Fruit fly (Drosophila melanogaster) whole organism, embryonic: ENCODE results near the gene mAChR-C.

ENCODE experiments used
- Abd-B ChIP-seq: fragments of 200-800 bp; sonication (Bioruptor generic); optimal IDR thresholded peaks from 2 replicates; lab custom pipeline; 2018; ENCODE audit warnings: missing biosample characterization, mild to moderate bottlenecking, missing genetic modification characterization, moderate library complexity
- BEAF-32 ChIP-seq: fragments of 200-800 bp; sonication (Bioruptor generic); optimal IDR thresholded peaks from 3 replicates; lab custom pipeline; 2017; ENCODE audit warnings: missing biosample characterization, missing genetic modification characterization, mild to moderate bottlenecking, moderate library complexity, missing genetic modification reagents
- CG10209 ChIP-seq: fragments of 200-800 bp; sonication (Bioruptor generic); optimal IDR thresholded peaks from 3 replicates; lab custom pipeline; 2017; ENCODE audit warnings: missing biosample characterization, mild to moderate bottlenecking, missing genetic modification characterization, missing genetic modification reagents
- CG10654 ChIP-seq: fragments of 200-800 bp; sonication (Bioruptor generic); optimal IDR thresholded peaks from 2 replicates; lab custom pipeline; 2016; ENCODE audit warnings: missing biosample characterization, missing genetic modification characterization
- CG12659 ChIP-seq: fragments of 200-800 bp; sonication (Bioruptor generic); optimal IDR thresholded peaks from 3 replicates; lab custom pipeline; 2017; ENCODE audit warnings: mild to moderate bottlenecking, missing biosample characterization, missing genetic modification reagents, missing genetic modification characterization
- CG12942 ChIP-seq: fragments of 200-800 bp; sonication (Bioruptor generic); optimal IDR thresholded peaks from 3 replicates; lab custom pipeline; 2016; ENCODE audit warnings: missing biosample characterization, missing genetic modification characterization
- CG14667 ChIP-seq: fragments of 200-800 bp; sonication (Bioruptor generic); IDR thresholded peaks from 2 replicates; pipeline ENCODE4 v1.3.6; 2022; ENCODE audit warnings: missing biosample characterization, missing genetic modification characterization
- CG17912 ChIP-seq: fragments of 200-800 bp; sonication (Bioruptor generic); optimal IDR thresholded peaks from 2 replicates; lab custom pipeline; 2018; ENCODE audit warnings: missing biosample characterization, mild to moderate bottlenecking, missing genetic modification characterization
- CG18476 ChIP-seq: fragments of 200-800 bp; sonication (Bioruptor generic); optimal IDR thresholded peaks from 2 replicates; lab custom pipeline; 2016; ENCODE audit warnings: missing biosample characterization, mild to moderate bottlenecking, missing genetic modification characterization
- CG2202 ChIP-seq: fragments of 200-800 bp; sonication (Bioruptor generic); optimal IDR thresholded peaks from 2 replicates; lab custom pipeline; 2018; ENCODE audit warnings: missing biosample characterization, mild to moderate bottlenecking, missing genetic modification characterization
- CG34224 ChIP-seq: fragments of 200-800 bp; sonication (Bioruptor generic); IDR thresholded peaks from 3 replicates; pipeline ENCODE4 v1.3.6; 2022; ENCODE audit warnings: missing biosample characterization, missing genetic modification characterization; ENCODE audit not compliant: partially characterized antibody
- CG34422 ChIP-seq: fragments of 200-800 bp; sonication (Bioruptor generic); IDR thresholded peaks from 3 replicates; pipeline ENCODE4 v1.3.6; 2022; ENCODE audit warnings: missing biosample characterization, missing genetic modification characterization
- CG4707 ChIP-seq: fragments of 200-800 bp; sonication (Bioruptor generic); optimal IDR thresholded peaks from 2 replicates; lab custom pipeline; 2018; ENCODE audit warnings: missing biosample characterization, mild to moderate bottlenecking, missing genetic modification characterization, moderate library complexity
- CG5180 ChIP-seq: fragments of 200-800 bp; sonication (Bioruptor generic); optimal IDR thresholded peaks from 3 replicates; lab custom pipeline; 2017; ENCODE audit warnings: missing biosample characterization, missing genetic modification characterization, mild to moderate bottlenecking, moderate library complexity, missing genetic modification reagents
- CG6765 ChIP-seq: fragments of 200-800 bp; sonication (Bioruptor generic); optimal IDR thresholded peaks from 3 replicates; lab custom pipeline; 2017; ENCODE audit warnings: missing biosample characterization, mild to moderate bottlenecking, missing genetic modification characterization
- CG7372 ChIP-seq: fragments of 200-800 bp; sonication (Bioruptor generic); IDR thresholded peaks from 2 replicates; pipeline ENCODE4 v1.3.6; 2022; ENCODE audit warnings: missing biosample characterization, missing genetic modification characterization
- CG7745 ChIP-seq: fragments of 200-800 bp; sonication (Bioruptor generic); optimal IDR thresholded peaks from 2 replicates; lab custom pipeline; 2018; ENCODE audit warnings: missing biosample characterization, mild to moderate bottlenecking, missing genetic modification characterization, moderate library complexity
- CG8924 ChIP-seq: fragments of 200-800 bp; optimal IDR thresholded peaks from 3 replicates; lab custom pipeline; 2019; ENCODE audit warnings: missing biosample characterization, mild to moderate bottlenecking, missing genetic modification characterization, moderate library complexity
- CG9437 ChIP-seq: fragments of 200-800 bp; sonication (Bioruptor generic); optimal IDR thresholded peaks from 2 replicates; lab custom pipeline; 2018; ENCODE audit warnings: missing biosample characterization, mild to moderate bottlenecking, missing genetic modification characterization
- CG9609 ChIP-seq: fragments of 200-800 bp; sonication (Bioruptor generic); optimal IDR thresholded peaks from 3 replicates; lab custom pipeline; 2016; ENCODE audit warnings: missing biosample characterization, missing genetic modification characterization
- CG9817 ChIP-seq: fragments of 200-800 bp; sonication (Bioruptor generic); optimal IDR thresholded peaks from 2 replicates; lab custom pipeline; 2018; ENCODE audit warnings: missing biosample characterization, mild to moderate bottlenecking, missing genetic modification characterization, moderate library complexity
- CHES-1-like ChIP-seq: fragments of 200-800 bp; sonication (Bioruptor generic); optimal IDR thresholded peaks from 2 replicates; lab custom pipeline; 2016; ENCODE audit warnings: missing biosample characterization, missing genetic modification characterization
- Dad ChIP-seq: fragments of 200-800 bp; sonication (Bioruptor generic); optimal IDR thresholded peaks from 3 replicates; lab custom pipeline; 2016; ENCODE audit warnings: missing biosample characterization, missing genetic modification characterization
- Doc2 ChIP-seq: fragments of 200-800 bp; sonication (Bioruptor generic); IDR thresholded peaks from 2 replicates; pipeline ENCODE4 v1.3.6; 2022; ENCODE audit warnings: missing biosample characterization, missing genetic modification characterization
- Fer3 ChIP-seq: fragments of 200-800 bp; sonication (Bioruptor generic); optimal IDR thresholded peaks from 2 replicates; lab custom pipeline; 2018; ENCODE audit warnings: missing biosample characterization, mild to moderate bottlenecking, missing genetic modification characterization, moderate library complexity
- HmgZ ChIP-seq: fragments of 200-800 bp; sonication (Bioruptor generic); optimal IDR thresholded peaks from 2 replicates; lab custom pipeline; 2018; ENCODE audit warnings: missing biosample characterization, mild to moderate bottlenecking, missing genetic modification characterization
- Jarid2 ChIP-seq: fragments of 200-800 bp; sonication (Bioruptor generic); optimal IDR thresholded peaks from 3 replicates; lab custom pipeline; 2017; ENCODE audit warnings: mild to moderate bottlenecking, missing biosample characterization, missing genetic modification reagents, missing genetic modification characterization
- Med ChIP-seq: fragments of 200-800 bp; sonication (Bioruptor generic); peaks from one replicate; lab custom pipeline; 2016; ENCODE audit warnings: missing biosample characterization, missing genetic modification characterization, mild to moderate bottlenecking, inconsistent platforms, moderate library complexity
- Mes4 ChIP-seq: fragments of 200-800 bp; sonication (Bioruptor generic); optimal IDR thresholded peaks from 2 replicates; lab custom pipeline; 2016; ENCODE audit warnings: missing biosample characterization, missing genetic modification characterization
- NFAT ChIP-seq: fragments of 200-800 bp; sonication (Bioruptor generic); IDR thresholded peaks from 2 replicates; pipeline ENCODE4 v1.3.6; 2022; ENCODE audit warnings: missing biosample characterization, missing genetic modification characterization
- Oaz ChIP-seq: fragments of 200-800 bp; sonication (Bioruptor generic); IDR thresholded peaks from 2 replicates; pipeline ENCODE4 v1.3.6; 2022; ENCODE audit warnings: missing biosample characterization, missing genetic modification characterization
- Scr ChIP-seq: fragments of 200-800 bp; sonication (Bioruptor generic); IDR thresholded peaks from 2 replicates; pipeline ENCODE4 v1.3.6; 2022; ENCODE audit warnings: missing biosample characterization, missing genetic modification characterization; ENCODE audit not compliant: partially characterized antibody
- ara ChIP-seq: fragments of 200-800 bp; sonication (Bioruptor generic); IDR thresholded peaks from 2 replicates; pipeline ENCODE4 v1.3.6; 2022; ENCODE audit warnings: missing biosample characterization, missing genetic modification characterization
- cg ChIP-seq: fragments of 200-800 bp; sonication (Bioruptor generic); optimal IDR thresholded peaks from 3 replicates; lab custom pipeline; 2019; ENCODE audit warnings: missing biosample characterization, mild to moderate bottlenecking, missing genetic modification characterization, moderate library complexity
- chm ChIP-seq: fragments of 200-800 bp; sonication (Bioruptor generic); IDR thresholded peaks from 2 replicates; pipeline ENCODE4 v1.3.6; 2022; ENCODE audit warnings: missing biosample characterization, missing genetic modification characterization
- esg ChIP-seq: fragments of 200-800 bp; sonication (Bioruptor generic); conservative IDR thresholded peaks from 2 replicates; pipeline ENCODE4 v1.3.6; 2022; ENCODE audit warnings: missing biosample characterization, missing genetic modification characterization
- eve ChIP-seq, 2 experiments: fragments of >200 bp; optimal IDR thresholded peaks; 2 replicates each; lab custom pipeline; 2017; ENCODE audit warnings: missing biosample characterization in 2 of 2, missing genetic modification characterization in 2 of 2
- ind ChIP-seq: fragments of 200-800 bp; sonication (Bioruptor generic); optimal IDR thresholded peaks from 3 replicates; lab custom pipeline; 2016; ENCODE audit warnings: missing biosample characterization, missing genetic modification characterization
- knrl ChIP-seq: fragments of 200-800 bp; sonication (Bioruptor generic); IDR thresholded peaks from 3 replicates; pipeline ENCODE4 v1.3.6; 2022; ENCODE audit warnings: missing biosample characterization, missing genetic modification characterization; ENCODE audit not compliant: partially characterized antibody
- mld ChIP-seq: fragments of 200-800 bp; sonication (Bioruptor generic); IDR thresholded peaks from 3 replicates; pipeline ENCODE4 v1.3.6; 2022; ENCODE audit warnings: missing biosample characterization, missing genetic modification characterization; ENCODE audit not compliant: partially characterized antibody
- nom ChIP-seq: fragments of 200-800 bp; sonication (Bioruptor generic); optimal IDR thresholded peaks from 2 replicates; lab custom pipeline; 2017; ENCODE audit warnings: missing biosample characterization, missing genetic modification characterization, mild to moderate bottlenecking, moderate library complexity, missing genetic modification reagents
- odd ChIP-seq: fragments of 200-800 bp; sonication (Bioruptor generic); optimal IDR thresholded peaks from 2 replicates; lab custom pipeline; 2017; ENCODE audit warnings: missing biosample characterization, mild to moderate bottlenecking, missing genetic modification characterization
- pb ChIP-seq: fragments of 200-800 bp; sonication (Bioruptor generic); optimal IDR thresholded peaks from 3 replicates; lab custom pipeline; 2016; ENCODE audit warnings: missing biosample characterization, missing genetic modification characterization
- peb ChIP-seq: fragments of 200-800 bp; sonication (Bioruptor generic); IDR thresholded peaks from 2 replicates; pipeline ENCODE4 v1.3.6; 2022; ENCODE audit warnings: missing biosample characterization, missing genetic modification characterization
- repo ChIP-seq: fragments of 200-800 bp; sonication (Bioruptor generic); optimal IDR thresholded peaks from 2 replicates; lab custom pipeline; 2016; ENCODE audit warnings: missing biosample characterization, missing genetic modification characterization
- run ChIP-seq: fragments of 200-800 bp; sonication (Bioruptor generic); optimal IDR thresholded peaks from 3 replicates; lab custom pipeline; 2018; ENCODE audit warnings: missing biosample characterization, mild to moderate bottlenecking, missing genetic modification characterization
- sc ChIP-seq, 3 experiments: fragments of >200 bp in 2 of 3; fragments of 200-800 bp in 1 of 3; sonication (Bioruptor generic) in 1 of 3; optimal IDR thresholded peaks; 2 replicates in 2 of 3; 3 replicates in 1 of 3; lab custom pipeline; 2017; ENCODE audit warnings: mild to moderate bottlenecking in 1 of 3, missing biosample characterization in 1 of 3, missing genetic modification characterization in 1 of 3, missing genetic modification reagents in 1 of 3
- sna ChIP-seq: fragments of 200-800 bp; sonication (Bioruptor generic); IDR thresholded peaks from 2 replicates; pipeline ENCODE4 v1.3.6; 2022; ENCODE audit warnings: missing biosample characterization, missing genetic modification characterization; ENCODE audit not compliant: partially characterized antibody
- wek ChIP-seq: fragments of 200-800 bp; sonication (Bioruptor generic); optimal IDR thresholded peaks from 3 replicates; lab custom pipeline; 2018; ENCODE audit warnings: missing biosample characterization, mild to moderate bottlenecking, missing genetic modification characterization, moderate library complexity

The mAChR-C gene

dm6 chrX:6793390-6793789, 39.1 kb downstream of the mAChR-C start (continued):
- no peak for TF ChIP-seq sc (optimal IDR thresholded peaks at IDR 0.05; lab: Kevin White, UChicago)
- no peak for TF ChIP-seq sc (GFP tag; optimal IDR thresholded peaks at IDR 0.05; lab: Kevin White, UChicago)
- TF ChIP-seq CG2202 = no peak
- peak; percentile 70 for TF ChIP-seq CG9609 (GFP tag; lab: Kevin White, UChicago)
- TF ChIP-seq CG5180 (GFP tag; lab: Kevin White, UChicago) = peak; percentile 36
- peak; percentile 77 for TF ChIP-seq CG9817 (tag; lab: Kevin White, UChicago)
- TF ChIP-seq CG34422 = peak; percentile 72
- TF ChIP-seq CG12659 (GFP tag; lab: Kevin White, UChicago) = peak; percentile 64
- TF ChIP-seq chm (GFP tag; lab: Robert Waterston, UW) = peak; percentile 59; the same call in 1 of the 2 replicates
- peak; percentile 32 for TF ChIP-seq Mes4 (GFP tag; lab: Kevin White, UChicago)
- no peak for TF ChIP-seq CG17912 (GFP tag; lab: Kevin White, UChicago)
- no peak for TF ChIP-seq nom (GFP tag; lab: Kevin White, UChicago)
- TF ChIP-seq NFAT (GFP tag; lab: Robert Waterston, UW) = peak; percentile 88
- peak; percentile 23 for TF ChIP-seq CG4707
- TF ChIP-seq pb (GFP tag; lab: Kevin White, UChicago) = peak; percentile 71
- no peak for TF ChIP-seq run (tag; lab: Kevin White, UChicago)
- TF ChIP-seq ind (GFP tag; lab: Kevin White, UChicago) = peak; percentile 81
- TF ChIP-seq CG14667 = peak; percentile 63
- TF ChIP-seq CG8924 (tag; lab: Kevin White, UChicago) = peak; percentile 14
- TF ChIP-seq BEAF-32 (GFP tag; lab: Kevin White, UChicago) = no peak
- TF ChIP-seq CG6765 (GFP tag; lab: Kevin White, UChicago) = no peak
- TF ChIP-seq Fer3 (tag; lab: Kevin White, UChicago) = peak; percentile 82
- TF ChIP-seq wek = peak; percentile 46
- TF ChIP-seq CG12942 (GFP tag; lab: Kevin White, UChicago) = peak; percentile 69
- peak; percentile 46; the same call in 1 of the 2 replicates for TF ChIP-seq ara (GFP tag; lab: Robert Waterston, UW)
- no peak for TF ChIP-seq knrl
- TF ChIP-seq CHES-1-like (GFP tag; lab: Kevin White, UChicago) = peak; percentile 56
- TF ChIP-seq CG9437 (GFP tag; lab: Kevin White, UChicago) = peak; percentile 30
- peak; percentile 60 for TF ChIP-seq HmgZ (tag; lab: Kevin White, UChicago)
- no peak for TF ChIP-seq eve (GFP tag; optimal IDR thresholded peaks at IDR 0.05; lab: Kevin White, UChicago)
- peak; percentile 3 for TF ChIP-seq CG18476 (GFP tag; lab: Kevin White, UChicago)
- TF ChIP-seq esg (GFP tag; lab: Robert Waterston, UW) = peak; percentile 67
- TF ChIP-seq CG7745 (tag; lab: Kevin White, UChicago) = no peak
- 0 out of 2 replicates have a peak, but pooled peaks have one; percentile 38 for TF ChIP-seq Oaz (GFP tag; lab: Robert Waterston, UW)
- TF ChIP-seq Dad (GFP tag; lab: Kevin White, UChicago) = peak; percentile 44
- peak; percentile 94 for TF ChIP-seq Med (GFP tag; lab: Kevin White, UChicago)
- TF ChIP-seq sna (GFP tag; lab: Robert Waterston, UW) = no peak
- TF ChIP-seq Scr = no peak
- TF ChIP-seq Doc2 (GFP tag; lab: Robert Waterston, UW) = no peak
- peak; percentile 77 for TF ChIP-seq CG7372 (GFP tag; lab: Robert Waterston, UW)
- TF ChIP-seq CG34224 (GFP tag; lab: Robert Waterston, UW) = no peak
- no peak for TF ChIP-seq cg
- TF ChIP-seq CG10654 = peak; percentile 53
- TF ChIP-seq repo (GFP tag; lab: Kevin White, UChicago) = peak; percentile 38
- peak; percentile 58 for TF ChIP-seq Abd-B
- peak; percentile 59 for TF ChIP-seq CG10209 (GFP tag; lab: Kevin White, UChicago)
- TF ChIP-seq Jarid2 (GFP tag; lab: Kevin White, UChicago) = peak; percentile 7
- peak; percentile 34 for TF ChIP-seq odd
- TF ChIP-seq peb (GFP tag; lab: Robert Waterston, UW) = no peak
- TF ChIP-seq mld = no peak
